Fruit fly (Drosophila melanogaster) whole organism, wandering third instar larva: ENCODE results near the gene Teh2.

Experiments
- CG32264 ChIP-seq: fragments of 200-800 bp; sonication (Bioruptor generic); optimal IDR thresholded peaks from 2 replicates; lab custom pipeline; 2016; ENCODE audit warnings: missing biosample characterization, missing genetic modification characterization
- CG9705 ChIP-seq: fragments of 200-800 bp; sonication (Bioruptor generic); optimal IDR thresholded peaks from 2 replicates; lab custom pipeline; 2018; ENCODE audit warnings: missing biosample characterization, mild to moderate bottlenecking, missing genetic modification characterization
- CrebA ChIP-seq: fragments of 200-800 bp; sonication (Bioruptor generic); optimal IDR thresholded peaks from 2 replicates; lab custom pipeline; 2016; ENCODE audit warnings: missing biosample characterization, mild to moderate bottlenecking, missing genetic modification characterization, borderline replicate concordance
- Dfd ChIP-seq: fragments of >200 bp; optimal IDR thresholded peaks from 2 replicates; lab custom pipeline; 2017; ENCODE audit warnings: missing biosample characterization, missing genetic modification characterization
- Dif ChIP-seq: fragments of 200-275, 200-300 bp; sonication (Bioruptor generic); optimal IDR thresholded peaks from 2 replicates; lab custom pipeline; 2018; ENCODE audit warnings: missing biosample characterization, missing genetic modification characterization; ENCODE audit not compliant: partially characterized antibody
- HLH106 ChIP-seq: fragments of 200-800 bp; optimal IDR thresholded peaks from 3 replicates; lab custom pipeline; 2019; ENCODE audit warnings: missing biosample characterization, mild to moderate bottlenecking, missing genetic modification characterization, moderate library complexity
- Jra ChIP-seq: sonication (Bioruptor generic); optimal IDR thresholded peaks from 2 replicates; lab custom pipeline; 2016; ENCODE audit warnings: missing biosample characterization, missing genetic modification characterization
- Myc ChIP-seq: fragments of >200 bp; optimal IDR thresholded peaks from 2 replicates; lab custom pipeline; 2017
- N ChIP-seq: fragments of >200 bp; optimal IDR thresholded peaks from 2 replicates; lab custom pipeline; 2018; ENCODE audit warnings: missing biosample characterization, missing external identifiers, missing genetic modification characterization
- OdsH ChIP-seq: fragments of 200-800 bp; sonication (Bioruptor generic); optimal IDR thresholded peaks from 2 replicates; lab custom pipeline; 2016; ENCODE audit warnings: missing biosample characterization, mild to moderate bottlenecking, missing genetic modification characterization
- Rel ChIP-seq, 2 experiments: fragments of 200-800 bp; sonication (Bioruptor generic) in 1 of 2; optimal IDR thresholded peaks; 2 replicates in 1 of 2; 3 replicates in 1 of 2; lab custom pipeline; 2016 to 2019; ENCODE audit warnings: mild to moderate bottlenecking in 2 of 2, missing biosample characterization in 2 of 2, missing genetic modification characterization in 2 of 2, moderate library complexity in 1 of 2
- Sp1 ChIP-seq: fragments of 200-800 bp; sonication (Bioruptor generic); optimal IDR thresholded peaks from 3 replicates; lab custom pipeline; 2019; ENCODE audit warnings: missing biosample characterization, mild to moderate bottlenecking, missing genetic modification characterization, moderate library complexity
- Vsx2 ChIP-seq: fragments of 200-300, 225-300 bp; sonication (Bioruptor generic); optimal IDR thresholded peaks from 2 replicates; lab custom pipeline; 2018; ENCODE audit warnings: missing biosample characterization, missing genetic modification characterization; ENCODE audit not compliant: partially characterized antibody
- br ChIP-seq: fragments of 200-800 bp; sonication (Bioruptor generic); optimal IDR thresholded peaks from 2 replicates; lab custom pipeline; 2016; ENCODE audit warnings: missing biosample characterization, missing genetic modification characterization
- brk ChIP-seq: fragments of 200-800 bp; sonication (Bioruptor generic); optimal IDR thresholded peaks from 2 replicates; lab custom pipeline; 2016; ENCODE audit warnings: missing biosample characterization, mild to moderate bottlenecking, missing genetic modification characterization
- dl ChIP-seq, 2 experiments: fragments of 175-275, 200-275 bp in 1 of 2; fragments of 200-275 bp in 1 of 2; sonication (Bioruptor generic); optimal IDR thresholded peaks; lab custom pipeline; 2018; ENCODE audit warnings: mild to moderate bottlenecking in 2 of 2, missing biosample characterization in 2 of 2, missing genetic modification characterization in 2 of 2, moderate library complexity in 2 of 2; ENCODE audit not compliant: partially characterized antibody in 2 of 2, insufficient read depth in 1 of 2
- dmrt93B ChIP-seq: fragments of 200-800 bp; sonication (Bioruptor generic); optimal IDR thresholded peaks from 2 replicates; lab custom pipeline; 2018; ENCODE audit warnings: missing biosample characterization, mild to moderate bottlenecking, missing genetic modification characterization
- dsf ChIP-seq: sonication (Bioruptor generic); optimal IDR thresholded peaks from 2 replicates; lab custom pipeline; 2016; ENCODE audit warnings: missing biosample characterization, missing genetic modification characterization, borderline replicate concordance
- ey ChIP-seq: fragments of 200-800 bp; sonication (Bioruptor generic); optimal IDR thresholded peaks from 2 replicates; lab custom pipeline; 2016; ENCODE audit warnings: missing biosample characterization, missing genetic modification characterization
- fru ChIP-seq: fragments of 200-800 bp; sonication (Bioruptor generic); optimal IDR thresholded peaks from 3 replicates; lab custom pipeline; 2016; ENCODE audit warnings: missing biosample characterization, mild to moderate bottlenecking, missing genetic modification characterization
- h ChIP-seq: fragments of 200-800 bp; sonication (Bioruptor generic); optimal IDR thresholded peaks from 3 replicates; lab custom pipeline; 2016; ENCODE audit warnings: missing biosample characterization, mild to moderate bottlenecking, missing genetic modification characterization
- jim ChIP-seq: fragments of 175-275, 200-325 bp; sonication (Bioruptor generic); optimal IDR thresholded peaks from 2 replicates; lab custom pipeline; 2016; ENCODE audit warnings: missing biosample characterization, mild to moderate bottlenecking, missing genetic modification characterization
- pan ChIP-seq: fragments of >200 bp; optimal IDR thresholded peaks from 2 replicates; lab custom pipeline; 2017
- rgr ChIP-seq: fragments of 200-800 bp; sonication (Bioruptor generic); optimal IDR thresholded peaks from 3 replicates; lab custom pipeline; 2016; ENCODE audit warnings: missing biosample characterization, mild to moderate bottlenecking, missing genetic modification characterization
- sage ChIP-seq: fragments of 200-800 bp; sonication (Bioruptor generic); optimal IDR thresholded peaks from 2 replicates; lab custom pipeline; 2016; ENCODE audit warnings: missing biosample characterization, mild to moderate bottlenecking, missing genetic modification characterization
- sv ChIP-seq: fragments of 200-800 bp; sonication (Bioruptor generic); optimal IDR thresholded peaks from 3 replicates; lab custom pipeline; 2016; ENCODE audit warnings: missing biosample characterization, missing genetic modification characterization
- woc ChIP-seq: sonication (Bioruptor generic); optimal IDR thresholded peaks from 2 replicates; lab custom pipeline; 2016; ENCODE audit warnings: missing biosample characterization, mild to moderate bottlenecking, missing genetic modification characterization

Teh2 gene

DNA sequence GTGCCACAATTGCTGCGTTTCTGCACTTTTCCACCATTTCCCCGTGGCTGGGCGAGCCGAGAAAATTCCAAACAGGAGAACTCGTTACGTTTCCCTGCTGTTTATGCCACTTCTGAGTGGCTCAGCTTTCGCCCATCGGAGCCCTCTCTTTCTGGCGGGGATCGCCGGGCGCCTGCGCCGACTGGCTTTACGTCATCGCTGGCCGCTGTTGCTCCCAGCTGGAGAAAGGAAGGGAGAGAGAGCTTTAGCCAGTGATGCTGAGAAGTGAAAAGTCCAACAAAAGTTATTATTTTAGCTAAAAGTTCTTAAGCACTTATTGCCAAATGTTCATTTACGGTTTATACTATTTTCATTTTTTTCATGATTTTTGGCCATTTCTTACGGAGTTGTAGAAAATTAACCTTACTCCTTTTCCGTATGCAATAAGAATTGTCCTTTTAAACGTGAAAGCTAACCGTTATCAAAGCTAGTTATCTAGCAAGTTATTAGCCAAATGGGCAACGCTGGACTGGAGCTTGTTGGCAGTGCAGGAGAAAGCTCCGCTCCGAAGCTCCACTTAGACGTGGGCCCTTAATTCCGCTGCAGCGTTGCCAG, at the start of gene Teh2, which contains the start of gene tipE:
Gene Teh2, minus strand, starts transcription at position 94 of the 594 bp plus-strand sequence.
Gene tipE, plus strand, starts transcription at position 570 of the 594 bp plus-strand sequence.
- peak; percentile 64 for TF ChIP-seq Myc
- no peak for TF ChIP-seq Dfd (GFP tag; lab: Kevin White, UChicago)
- peak; percentile 9 for TF ChIP-seq woc (GFP tag; lab: Kevin White, UChicago)
- no peak for TF ChIP-seq N (GFP tag; lab: Kevin White, UChicago)

DNA sequence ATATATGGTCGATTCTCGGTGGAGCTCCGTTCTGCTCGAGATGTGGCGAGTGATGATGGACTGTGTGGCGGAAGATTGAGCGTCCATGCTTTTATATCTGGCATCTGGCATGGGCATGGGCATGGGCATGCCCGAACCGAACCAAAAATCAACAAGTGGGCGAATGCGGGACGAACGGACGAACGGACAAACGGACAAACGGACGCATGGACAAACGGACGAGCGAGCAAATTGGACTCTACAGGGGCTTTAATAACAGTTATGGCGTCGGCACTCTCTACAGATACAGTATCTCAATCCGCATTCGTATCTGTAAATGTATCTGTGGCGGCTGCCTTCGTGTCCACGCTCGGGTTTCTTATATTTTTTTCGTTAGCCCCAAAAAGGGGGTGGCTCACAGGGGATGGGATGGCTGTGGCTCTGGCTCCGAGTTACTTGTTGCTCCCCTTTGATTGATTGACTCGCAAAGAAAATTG, 48.3 kb upstream of the Teh2 start, which contains the start of gene ImpL2:
Gene ImpL2, minus strand, starts transcription at position 51 of the 476 bp plus-strand sequence.
- TF ChIP-seq dmrt93B (no peak), CG32264 (GFP tag; lab: Kevin White, UChicago) (no peak), jim (no peak), br (GFP tag; lab: Kevin White, UChicago) (no peak), Myc (no peak), sage (GFP tag; lab: Kevin White, UChicago) (no peak), HLH106 (no peak), dsf (GFP tag; lab: Kevin White, UChicago) (no peak), CrebA (GFP tag; lab: Kevin White, UChicago) (no peak), OdsH (no peak), Dif (GFP tag; lab: Kevin White, UChicago) (no peak), brk (no peak), CG9705 (GFP tag; lab: Kevin White, UChicago) (no peak), Dfd (GFP tag; lab: Kevin White, UChicago) (no peak), pan (lab: Kevin White, UChicago) (no peak), rgr (GFP tag; lab: Kevin White, UChicago) (no peak), Sp1 (GFP tag; lab: Kevin White, UChicago) (no peak)
- TF ChIP-seq, all 38 proteins: peak for 0

DNA sequence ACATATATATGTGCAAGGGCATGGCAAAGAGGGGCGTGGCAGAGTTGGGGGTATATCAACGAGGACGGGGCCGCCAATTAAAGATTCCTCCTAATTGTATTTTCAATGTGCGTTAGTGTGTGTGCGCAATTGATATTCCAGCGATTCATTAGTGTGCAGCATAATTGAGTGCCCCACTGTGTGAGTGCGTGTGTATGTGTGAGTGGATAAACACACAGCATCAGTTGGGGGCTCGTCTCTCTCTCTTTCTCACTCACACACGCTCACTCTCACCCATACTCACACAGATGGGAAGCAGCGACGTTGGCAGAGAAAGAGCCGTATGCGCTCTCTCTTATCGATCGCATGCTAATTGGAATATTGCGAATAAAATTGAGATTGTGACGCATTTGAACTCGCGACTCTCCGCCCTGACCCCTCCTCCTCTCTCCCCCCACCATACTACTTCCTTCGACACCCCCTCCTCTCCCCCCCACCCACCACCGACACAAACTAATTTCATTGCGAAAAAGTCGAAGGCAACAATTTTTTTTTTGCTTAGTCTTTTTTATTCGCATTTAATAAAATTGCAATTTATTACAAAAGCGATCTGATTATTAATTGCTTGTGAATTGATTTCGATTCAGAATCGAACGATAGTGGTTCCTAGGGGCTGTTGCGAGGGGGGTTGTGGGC, 45.9 kb upstream of the Teh2 start:
- TF ChIP-seq Vsx2 (GFP tag; lab: Kevin White, UChicago) (peak; percentile 11), dl (GFP tag; optimal IDR thresholded peaks at IDR 0.05; lab: Kevin White, UChicago; ENCODE audit: insufficient read depth in 1 of 2, partially characterized antibody in 2 of 2) (peak in 1 of 2 experiments; percentile 21), N (GFP tag; lab: Kevin White, UChicago) (peak; percentile 64), pan (lab: Kevin White, UChicago) (no peak), Rel (GFP tag; optimal IDR thresholded peaks at IDR 0.05; lab: Kevin White, UChicago) (no peak), Rel (tag; optimal IDR thresholded peaks at IDR 0.05; lab: Kevin White, UChicago) (peak; percentile 2), Dif (GFP tag; lab: Kevin White, UChicago) (peak; percentile 38), dmrt93B (no peak)

DNA sequence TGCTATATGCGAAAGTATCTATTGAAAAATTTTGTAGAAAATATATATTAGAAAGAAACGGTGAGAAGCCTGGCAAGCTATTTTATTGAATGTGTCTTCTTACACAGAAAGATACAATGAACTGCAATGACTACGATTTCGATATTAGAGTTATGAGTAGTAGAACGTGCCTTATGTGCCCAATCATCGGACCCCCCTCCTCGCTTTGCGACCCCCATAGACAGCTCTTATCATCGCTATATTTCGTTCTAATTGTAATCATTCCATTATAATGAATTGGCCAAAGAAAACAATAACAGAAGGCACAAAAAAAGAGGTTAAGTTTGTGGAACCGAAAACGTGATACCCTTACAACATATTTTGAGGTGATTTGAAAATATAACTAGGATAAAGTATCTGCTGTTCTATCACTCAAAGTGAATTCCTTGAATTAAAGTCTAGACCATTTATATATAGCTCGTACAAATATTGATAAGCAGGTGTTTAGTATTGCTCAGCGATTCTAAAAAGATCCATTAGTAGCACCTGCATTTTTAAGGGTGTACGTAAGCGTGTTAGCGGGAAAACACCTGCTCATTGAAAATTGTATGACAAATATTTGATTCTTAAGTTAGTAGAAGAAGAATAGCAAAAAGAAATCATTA, 45.0 kb upstream of the Teh2 start:
- TF ChIP-seq Jra (GFP tag; lab: Kevin White, UChicago), result no peak
- peak; percentile 23 for TF ChIP-seq fru (GFP tag; lab: Kevin White, UChicago)
- peak; percentile 15 for TF ChIP-seq ey (GFP tag; lab: Kevin White, UChicago)
- no peak for TF ChIP-seq br (GFP tag; lab: Kevin White, UChicago)
- TF ChIP-seq h (GFP tag; lab: Kevin White, UChicago), result peak; percentile 43

DNA sequence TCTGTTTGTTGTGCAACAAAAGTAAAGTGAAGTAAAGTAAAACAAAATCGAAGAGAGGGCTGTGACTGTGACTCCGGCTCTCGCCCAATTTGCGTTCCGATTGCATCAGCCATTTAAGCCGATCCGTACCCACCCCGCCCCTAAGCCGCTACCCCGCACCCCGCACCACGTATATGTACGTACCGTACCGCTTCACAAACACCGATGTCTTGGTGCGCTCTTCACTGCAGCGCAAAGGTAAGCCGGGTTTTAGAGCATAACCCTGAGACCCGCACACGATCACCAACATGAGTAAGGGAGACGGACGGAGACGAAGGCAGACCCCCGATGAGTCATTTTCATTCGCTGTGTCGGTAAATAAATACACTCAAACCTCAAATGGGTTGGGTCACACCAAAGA, 44.4 kb upstream of the Teh2 start:
- no peak for TF ChIP-seq sv (GFP tag; lab: Kevin White, UChicago)
- peak; percentile 14 for TF ChIP-seq Jra (GFP tag; lab: Kevin White, UChicago)
- TF ChIP-seq, all 38 proteins: peak for 1
